Worm (Caenorhabditis elegans) whole organism, young adult: ENCODE data around the gene R11E3.1.

Experiments used
- C17E4.6 ChIP-seq: fragments of 200-800 bp; sonication (Bioruptor generic); IDR thresholded peaks from 2 replicates; pipeline ENCODE4 v1.3.6; 2022; ENCODE audit warnings: missing genetic modification reagents, missing genetic modification characterization, missing compliant biosample characterization
- F23B12.7 ChIP-seq: sonication (generic microtip); optimal IDR thresholded peaks from 2 replicates; lab custom pipeline; 2017; ENCODE audit warnings: missing genetic modification characterization, mild to moderate bottlenecking, missing compliant biosample characterization, antibody characterized with exemption, moderate library complexity; ENCODE audit not compliant: insufficient read depth
- F33H1.4 ChIP-seq: fragments of 200-800 bp; sonication (Bioruptor generic); IDR thresholded peaks from 2 replicates; pipeline ENCODE4 v1.3.6; 2022; ENCODE audit warnings: missing genetic modification reagents, missing genetic modification characterization, missing compliant biosample characterization
- F57A8.1 ChIP-seq: fragments of 200-800 bp; sonication (Bioruptor generic); optimal IDR thresholded peaks from 2 replicates; lab custom pipeline; 2018; ENCODE audit warnings: mild to moderate bottlenecking, missing genetic modification characterization, moderate library complexity, missing compliant biosample characterization
- K11D2.4 ChIP-seq: fragments of 200-800 bp; sonication (Bioruptor generic); IDR thresholded peaks from 2 replicates; pipeline ENCODE4 v1.3.6; 2022; ENCODE audit warnings: missing genetic modification reagents, missing genetic modification characterization, missing compliant biosample characterization
- T07F8.4 ChIP-seq: sonication (generic microtip); optimal IDR thresholded peaks from 2 replicates; lab custom pipeline; 2016; ENCODE audit warnings: mild to moderate bottlenecking, missing genetic modification characterization, moderate library complexity, missing compliant biosample characterization
- Y56A3A.18 ChIP-seq: fragments of 200-800 bp; sonication (Bioruptor generic); IDR thresholded peaks from 2 replicates; pipeline ENCODE4 v1.3.6; 2022; ENCODE audit warnings: missing genetic modification reagents, missing genetic modification characterization, missing compliant biosample characterization
- Y67H2A.10 ChIP-seq: fragments of 200-800 bp; sonication (Bioruptor generic); conservative IDR thresholded peaks from 2 replicates; pipeline ENCODE4 v1.3.6; 2022; ENCODE audit warnings: missing genetic modification reagents, missing genetic modification characterization, missing compliant biosample characterization
- Y79H2A.3 ChIP-seq: fragments of 200-800 bp; sonication (Bioruptor generic); conservative IDR thresholded peaks from 2 replicates; pipeline ENCODE4 v1.3.6; 2022; ENCODE audit warnings: missing genetic modification reagents, missing genetic modification characterization, missing compliant biosample characterization
- Y95B8A.8 ChIP-seq: fragments of 200-800 bp; sonication (Bioruptor generic); IDR thresholded peaks from 2 replicates; pipeline ENCODE4 v1.3.6; 2022; ENCODE audit warnings: missing genetic modification reagents, missing genetic modification characterization, missing compliant biosample characterization
- ZK185.1 ChIP-seq: sonication (generic microtip); optimal IDR thresholded peaks from 2 replicates; lab custom pipeline; 2016; ENCODE audit warnings: mild to moderate bottlenecking, missing genetic modification characterization, missing compliant biosample characterization; ENCODE audit not compliant: poor library complexity, severe bottlenecking
- aptf-2 ChIP-seq: fragments of 200-800 bp; sonication (Bioruptor generic); conservative IDR thresholded peaks from 2 replicates; pipeline ENCODE4 v1.3.6; 2022; ENCODE audit warnings: missing genetic modification reagents, missing genetic modification characterization, missing compliant biosample characterization
- aptf-3 ChIP-seq: fragments of 200-800 bp; sonication (Bioruptor generic); IDR thresholded peaks from 2 replicates; pipeline ENCODE4 v1.3.6; 2022; ENCODE audit warnings: missing genetic modification characterization, missing compliant biosample characterization
- attf-5 ChIP-seq: fragments of 200-800 bp; sonication (Bioruptor generic); optimal IDR thresholded peaks from 2 replicates; lab custom pipeline; 2018; ENCODE audit warnings: mild to moderate bottlenecking, missing genetic modification characterization, missing compliant biosample characterization
- attf-6 ChIP-seq: fragments of 200-800 bp; sonication (Bioruptor generic); IDR thresholded peaks from 2 replicates; pipeline ENCODE4 v1.3.6; 2022; ENCODE audit warnings: missing genetic modification reagents, missing genetic modification characterization, missing compliant biosample characterization
- cebp-2 ChIP-seq: fragments of 200-800 bp; sonication (Bioruptor generic); IDR thresholded peaks from 2 replicates; pipeline ENCODE4 v1.3.6; 2022; ENCODE audit warnings: missing genetic modification characterization, missing compliant biosample characterization
- ceh-27 ChIP-seq: fragments of 200-800 bp; sonication (Bioruptor generic); optimal IDR thresholded peaks from 2 replicates; lab custom pipeline; 2018; ENCODE audit warnings: mild to moderate bottlenecking, missing genetic modification characterization, moderate library complexity, missing compliant biosample characterization
- ceh-79 ChIP-seq: sonication (generic microtip); optimal IDR thresholded peaks from 2 replicates; lab custom pipeline; 2017; ENCODE audit warnings: mild to moderate bottlenecking, missing genetic modification characterization, missing compliant biosample characterization
- ceh-91 ChIP-seq: fragments of 200-800 bp; sonication (Bioruptor generic); IDR thresholded peaks from 2 replicates; pipeline ENCODE4 v1.3.6; 2022; ENCODE audit warnings: missing genetic modification reagents, missing genetic modification characterization, missing compliant biosample characterization
- dox-1 ChIP-seq: fragments of 200-800 bp; sonication (Bioruptor generic); IDR thresholded peaks from 2 replicates; pipeline ENCODE4 v1.3.6; 2022; ENCODE audit warnings: missing genetic modification reagents, missing genetic modification characterization, missing compliant biosample characterization
- egrh-3 ChIP-seq: fragments of 200-800 bp; sonication (Bioruptor generic); IDR thresholded peaks from 2 replicates; pipeline ENCODE4 v1.3.6; 2022; ENCODE audit warnings: missing genetic modification reagents, missing genetic modification characterization, missing compliant biosample characterization
- ekl-4 ChIP-seq: fragments of 200-800 bp; sonication (Bioruptor generic); IDR thresholded peaks from 2 replicates; pipeline ENCODE4 v1.3.6; 2022; ENCODE audit warnings: missing genetic modification reagents, missing genetic modification characterization, missing compliant biosample characterization
- him-1 ChIP-seq: sonication (generic microtip); optimal IDR thresholded peaks from 2 replicates; lab custom pipeline; 2016; ENCODE audit warnings: missing genotype, missing genetic modification reagents, missing genetic modification characterization, missing compliant biosample characterization
- hlh-12 ChIP-seq: sonication (generic microtip); optimal IDR thresholded peaks from 2 replicates; lab custom pipeline; 2016; ENCODE audit warnings: missing genetic modification characterization, missing compliant biosample characterization
- hmg-20 ChIP-seq: fragments of 200-800 bp; sonication (Bioruptor generic); IDR thresholded peaks from 2 replicates; pipeline ENCODE4 v1.3.6; 2022; ENCODE audit warnings: missing genetic modification reagents, missing genetic modification characterization, missing compliant biosample characterization
- hrde-1 ChIP-seq: sonication (generic microtip); optimal IDR thresholded peaks from 2 replicates; lab custom pipeline; 2016; ENCODE audit warnings: missing genetic modification characterization, mild to moderate bottlenecking, missing compliant biosample characterization, moderate library complexity, missing genotype, missing genetic modification reagents, borderline replicate concordance
- hsf-1 ChIP-seq: fragments of 200-800 bp; sonication (Bioruptor generic); IDR thresholded peaks from 2 replicates; pipeline ENCODE4 v1.3.6; 2022; ENCODE audit warnings: missing genetic modification reagents, missing genetic modification characterization, missing compliant biosample characterization
- let-526 ChIP-seq: fragments of 200-800 bp; sonication (Bioruptor generic); IDR thresholded peaks from 2 replicates; pipeline ENCODE4 v1.3.6; 2022; ENCODE audit warnings: missing genetic modification reagents, missing genetic modification characterization, missing compliant biosample characterization
- lin-26 ChIP-seq: fragments of 200-800 bp; sonication (Bioruptor generic); IDR thresholded peaks from 2 replicates; pipeline ENCODE4 v1.3.6; 2022; ENCODE audit warnings: missing genetic modification reagents, missing genetic modification characterization, missing compliant biosample characterization
- lin-54 ChIP-seq: fragments of 200-800 bp; sonication (Bioruptor generic); optimal IDR thresholded peaks from 2 replicates; lab custom pipeline; 2018; ENCODE audit warnings: mild to moderate bottlenecking, missing genetic modification characterization, missing compliant biosample characterization
- madf-3 ChIP-seq: fragments of 200-800 bp; sonication (Bioruptor generic); IDR thresholded peaks from 2 replicates; pipeline ENCODE4 v1.3.6; 2022; ENCODE audit warnings: missing genetic modification reagents, missing genetic modification characterization, missing compliant biosample characterization
- madf-8 ChIP-seq: fragments of 200-800 bp; sonication (Bioruptor generic); conservative IDR thresholded peaks from 2 replicates; pipeline ENCODE4 v1.3.6; 2022; ENCODE audit warnings: missing genetic modification reagents, missing genetic modification characterization, missing compliant biosample characterization
- mcd-1 ChIP-seq: fragments of 200-800 bp; sonication (Bioruptor generic); IDR thresholded peaks from 2 replicates; pipeline ENCODE4 v1.3.6; 2022; ENCODE audit warnings: missing genetic modification reagents, missing genetic modification characterization, missing compliant biosample characterization
- nhr-179 ChIP-seq: sonication (generic microtip); optimal IDR thresholded peaks from 2 replicates; lab custom pipeline; 2016; ENCODE audit warnings: mild to moderate bottlenecking, missing genetic modification characterization, missing compliant biosample characterization
- nhr-80 ChIP-seq: sonication (generic microtip); optimal IDR thresholded peaks from 2 replicates; lab custom pipeline; 2016; ENCODE audit warnings: missing genetic modification characterization, missing compliant biosample characterization
- rcor-1 ChIP-seq: fragments of 200-800 bp; sonication (Bioruptor generic); IDR thresholded peaks from 2 replicates; pipeline ENCODE4 v1.3.6; 2022; ENCODE audit warnings: missing genetic modification reagents, missing genetic modification characterization, missing compliant biosample characterization
- rec-8 ChIP-seq, 2 experiments: sonication (generic microtip); optimal IDR thresholded peaks; 2 replicates each; lab custom pipeline; 2016; ENCODE audit warnings: mild to moderate bottlenecking in 2 of 2, missing genetic modification characterization in 2 of 2, missing genetic modification reagents in 2 of 2, missing genotype in 2 of 2, missing biosample characterization in 1 of 2, missing compliant biosample characterization in 1 of 2, moderate library complexity in 1 of 2
- snpc-1.1 ChIP-seq: sonication (generic microtip); optimal IDR thresholded peaks from 2 replicates; lab custom pipeline; 2017; ENCODE audit warnings: missing genetic modification characterization, mild to moderate bottlenecking, missing compliant biosample characterization, antibody characterized with exemption, moderate library complexity, missing genotype, missing genetic modification reagents; ENCODE audit not compliant: insufficient read depth
- tbp1 ChIP-seq: fragments of 200-800 bp; sonication (Bioruptor generic); optimal IDR thresholded peaks from 2 replicates; lab custom pipeline; 2018; ENCODE audit warnings: mild to moderate bottlenecking, missing genetic modification characterization, missing compliant biosample characterization
- tbx-9 ChIP-seq: sonication (generic microtip); optimal IDR thresholded peaks from 2 replicates; lab custom pipeline; 2016; ENCODE audit warnings: borderline replicate concordance, missing genetic modification characterization, inconsistent platforms, missing compliant biosample characterization
- unc-130 ChIP-seq: sonication (generic microtip); optimal IDR thresholded peaks from 2 replicates; lab custom pipeline; 2016; ENCODE audit warnings: missing genetic modification reagents, missing genetic modification characterization, missing compliant biosample characterization
- unc-62 ChIP-seq: fragments of 150-350 bp; optimal IDR thresholded peaks from 2 replicates; lab custom pipeline; 2014; ENCODE audit warnings: missing biosample characterization, missing genetic modification reagents, missing genetic modification characterization
- zim-3 ChIP-seq: sonication (generic microtip); optimal IDR thresholded peaks from 2 replicates; lab custom pipeline; 2017; ENCODE audit warnings: mild to moderate bottlenecking, missing genetic modification characterization, moderate library complexity, missing compliant biosample characterization
- ztf-18 ChIP-seq: sonication (generic microtip); optimal IDR thresholded peaks from 2 replicates; lab custom pipeline; 2016; ENCODE audit warnings: missing genotype, mild to moderate bottlenecking, missing genetic modification characterization, missing compliant biosample characterization
- ztf-22 ChIP-seq: fragments of 200-800 bp; sonication (Bioruptor generic); optimal IDR thresholded peaks from 2 replicates; lab custom pipeline; 2018; ENCODE audit warnings: mild to moderate bottlenecking, missing genetic modification characterization, moderate library complexity, missing compliant biosample characterization
- ztf-25 ChIP-seq: fragments of 200-800 bp; sonication (Bioruptor generic); IDR thresholded peaks from 2 replicates; pipeline ENCODE4 v1.3.6; 2022; ENCODE audit warnings: missing genetic modification reagents, missing genetic modification characterization, missing compliant biosample characterization
- ztf-26 ChIP-seq: sonication (generic microtip); optimal IDR thresholded peaks from 2 replicates; lab custom pipeline; 2017; ENCODE audit warnings: missing genetic modification characterization, missing compliant biosample characterization
- ztf-28 ChIP-seq: fragments of 200-800 bp; sonication (Bioruptor generic); IDR thresholded peaks from 2 replicates; pipeline ENCODE4 v1.3.6; 2022; ENCODE audit warnings: missing genetic modification reagents, missing genetic modification characterization, missing compliant biosample characterization
- ztf-3 ChIP-seq: fragments of 200-800 bp; sonication (Bioruptor generic); optimal IDR thresholded peaks from 2 replicates; lab custom pipeline; 2018; ENCODE audit warnings: mild to moderate bottlenecking, missing genetic modification characterization, missing compliant biosample characterization

R11E3.1 gene

DNA sequence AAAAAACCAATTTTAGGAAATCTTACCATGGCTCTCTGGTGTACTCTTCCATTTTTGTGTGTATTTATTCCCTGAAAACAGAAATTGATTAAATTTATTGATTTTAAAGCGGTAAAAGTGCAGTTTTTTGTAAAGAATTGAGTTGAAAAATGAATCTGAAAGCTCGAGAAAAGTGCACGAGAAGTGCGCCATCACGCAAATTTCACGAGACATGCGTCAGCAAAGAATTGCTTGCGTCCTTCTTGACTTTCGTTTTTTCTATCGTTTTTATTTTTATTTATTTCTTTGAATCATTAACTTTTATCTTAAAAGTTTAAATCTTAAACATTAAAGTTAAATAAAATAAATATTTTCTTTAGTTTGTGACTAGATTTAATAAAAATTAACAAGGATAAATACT lies 44.1 kb upstream of the R11E3.1 start, which contains the start of gene timm-17B.1 (continued):
- TF ChIP-seq snpc-1.1 (tag; lab: Kevin White, UChicago) (peak; percentile 58), aptf-3 (GFP tag; lab: Robert Waterston, UW) (no peak), nhr-80 (tag; lab: Kevin White, UChicago) (peak; percentile 8), hmg-20 (GFP tag; lab: Robert Waterston, UW) (peak; percentile 34; the same call in 1 of the 2 replicates), madf-8 (GFP tag; lab: Robert Waterston, UW) (peak; percentile 10; the same call in 1 of the 2 replicates), Y95B8A.8 (no peak), ekl-4 (GFP tag; lab: Robert Waterston, UW) (0 out of 2 replicates have a peak, but pooled peaks have one; percentile 58), Y79H2A.3 (GFP tag; lab: Robert Waterston, UW) (no peak), him-1 (tag; lab: Kevin White, UChicago) (peak; percentile 51), lin-54 (peak; percentile 67), mcd-1 (GFP tag; lab: Robert Waterston, UW) (peak; percentile 88), let-526 (no peak), F23B12.7 (tag; lab: Kevin White, UChicago) (no peak), ztf-3 (GFP tag; lab: Kevin White, UChicago) (no peak), rcor-1 (GFP tag; lab: Robert Waterston, UW) (peak; percentile 63; the same call in 1 of the 2 replicates), rec-8 (tag; optimal IDR thresholded peaks at IDR 0.05; lab: Kevin White, UChicago) (no peak), hrde-1 (tag; lab: Kevin White, UChicago) (no peak), lin-26 (GFP tag; lab: Robert Waterston, UW) (no peak), ceh-27 (GFP tag; lab: Kevin White, UChicago) (no peak), zim-3 (tag; lab: Kevin White, UChicago) (no peak), tbp1 (GFP tag; lab: Kevin White, UChicago) (peak; percentile 9), F57A8.1 (no peak), attf-6 (GFP tag; lab: Robert Waterston, UW) (no peak), nhr-179 (tag; lab: Kevin White, UChicago) (no peak), egrh-3 (GFP tag; lab: Robert Waterston, UW) (no peak), T07F8.4 (tag; lab: Kevin White, UChicago) (no peak), ztf-26 (tag; lab: Kevin White, UChicago) (no peak), tbx-9 (no peak), unc-62 (GFP tag; lab: Kevin White, UChicago) (no peak), ceh-91 (GFP tag; lab: Robert Waterston, UW) (no peak), hsf-1 (GFP tag; lab: Robert Waterston, UW) (no peak), ztf-18 (peak; percentile 97), K11D2.4 (GFP tag; lab: Robert Waterston, UW) (no peak), cebp-2 (GFP tag; lab: Robert Waterston, UW) (no peak), unc-130 (no peak), ZK185.1 (tag; lab: Kevin White, UChicago) (peak; percentile 49), C17E4.6 (GFP tag; lab: Robert Waterston, UW) (no peak), madf-3 (GFP tag; lab: Robert Waterston, UW) (no peak), ceh-79 (no peak), ztf-25 (GFP tag; lab: Robert Waterston, UW) (no peak), F33H1.4 (GFP tag; lab: Robert Waterston, UW) (peak; percentile 62), attf-5 (GFP tag; lab: Kevin White, UChicago) (peak; percentile 17), aptf-2 (GFP tag; lab: Robert Waterston, UW) (no peak), ztf-22 (no peak), Y56A3A.18 (GFP tag; lab: Robert Waterston, UW) (peak; percentile 29; the same call in 1 of the 2 replicates), dox-1 (peak; percentile 68), Y67H2A.10 (GFP tag; lab: Robert Waterston, UW) (no peak), hlh-12 (no peak), ztf-28 (GFP tag; lab: Robert Waterston, UW) (no peak)
